Fruit fly (Drosophila melanogaster) whole organism, embryonic: ENCODE data around the gene CG32280.
A peak's percentile ranks its signal among the peaks of the same experiment; 100 is the strongest.

Source experiments
- CG10565 ChIP-seq: fragments of 200-800 bp; sonication (Bioruptor generic); optimal IDR thresholded peaks from 3 replicates; lab custom pipeline; 2016; ENCODE audit warnings: missing biosample characterization, mild to moderate bottlenecking, missing genetic modification characterization
- CG11398 ChIP-seq: fragments of 200-800 bp; sonication (Bioruptor generic); optimal IDR thresholded peaks from 2 replicates; lab custom pipeline; 2016; ENCODE audit warnings: missing biosample characterization, missing genetic modification characterization
- CG16815 ChIP-seq: fragments of 200-800 bp; sonication (Bioruptor generic); optimal IDR thresholded peaks from 3 replicates; lab custom pipeline; 2017; ENCODE audit warnings: missing biosample characterization, mild to moderate bottlenecking, missing genetic modification characterization
- CG17612 ChIP-seq: fragments of 200-800 bp; sonication (Bioruptor generic); IDR thresholded peaks from 2 replicates; pipeline ENCODE4 v1.3.6; 2022; ENCODE audit warnings: missing biosample characterization, missing genetic modification characterization
- CG8478 ChIP-seq: fragments of >200 bp; optimal IDR thresholded peaks from 2 replicates; lab custom pipeline; 2018
- CoRest ChIP-seq: fragments of 200-800 bp; sonication (Bioruptor generic); optimal IDR thresholded peaks from 3 replicates; lab custom pipeline; 2018; ENCODE audit warnings: missing biosample characterization, mild to moderate bottlenecking, missing genetic modification characterization, moderate library complexity
- Deaf1 ChIP-seq: fragments of 200-800 bp; optimal IDR thresholded peaks from 3 replicates; lab custom pipeline; 2019; ENCODE audit warnings: missing biosample characterization, mild to moderate bottlenecking, missing genetic modification characterization, moderate library complexity
- NK7.1 ChIP-seq: fragments of 200-800 bp; sonication (Bioruptor generic); optimal IDR thresholded peaks from 3 replicates; lab custom pipeline; 2016; ENCODE audit warnings: missing biosample characterization, missing genetic modification characterization
- abd-A ChIP-seq: fragments of 200-800 bp; sonication (Bioruptor generic); optimal IDR thresholded peaks from 3 replicates; lab custom pipeline; 2019; ENCODE audit warnings: missing biosample characterization, mild to moderate bottlenecking, missing genetic modification characterization, moderate library complexity
- otp ChIP-seq: fragments of 200-800 bp; sonication (Bioruptor generic); IDR thresholded peaks from 3 replicates; pipeline ENCODE4, ENCODE4 v1.3.6; 2022; ENCODE audit warnings: missing biosample characterization, missing genetic modification characterization
- sqz ChIP-seq: fragments of 200-800 bp; sonication (Bioruptor generic); optimal IDR thresholded peaks from 3 replicates; lab custom pipeline; 2018; ENCODE audit warnings: missing biosample characterization, mild to moderate bottlenecking, missing genetic modification characterization
- tna ChIP-seq: fragments of 200-800 bp; sonication (Bioruptor generic); IDR thresholded peaks from 2 replicates; pipeline ENCODE4 v1.3.6; 2022; ENCODE audit warnings: missing biosample characterization, missing genetic modification characterization; ENCODE audit not compliant: partially characterized antibody

dm6 chr3L:3192333-3192894, 27.4 kb downstream of the CG32280 start, which contains the start of gene CG14965:
- TF ChIP-seq otp (GFP tag; lab: Robert Waterston, UW) (no peak), CG8478 (lab: Kevin White, UChicago) (no peak), Deaf1 (tag; lab: Kevin White, UChicago) (no peak), CoRest (tag; lab: Kevin White, UChicago) (no peak), CG17612 (GFP tag; lab: Robert Waterston, UW) (no peak), abd-A (tag; lab: Kevin White, UChicago) (no peak), CG16815 (no peak), CG11398 (no peak), sqz (no peak), NK7.1 (GFP tag; lab: Kevin White, UChicago) (no peak), tna (GFP tag; lab: Robert Waterston, UW) (peak; percentile 78), CG10565 (no peak)
